Fruit fly (Drosophila melanogaster) whole organism, prepupa: Measurements from ENCODE around the gene CG11085.

Source experiments
- Blimp-1 ChIP-seq: fragments of 200-800 bp; sonication (Bioruptor generic); optimal IDR thresholded peaks from 3 replicates; lab custom pipeline; 2017; ENCODE audit warnings: missing biosample characterization, missing genetic modification characterization, mild to moderate bottlenecking, moderate library complexity, missing genetic modification reagents
- CG10631 ChIP-seq: fragments of 200-800 bp; sonication (Bioruptor generic); optimal IDR thresholded peaks from 2 replicates; lab custom pipeline; 2016; ENCODE audit warnings: missing biosample characterization, missing genetic modification characterization
- CG11762 ChIP-seq: fragments of 200-800 bp; sonication (Bioruptor generic); optimal IDR thresholded peaks from 3 replicates; lab custom pipeline; 2016; ENCODE audit warnings: missing biosample characterization, missing genetic modification characterization; ENCODE audit not compliant: insufficient read depth
- CG11902 ChIP-seq: fragments of 200-800 bp; sonication (Bioruptor generic); optimal IDR thresholded peaks from 3 replicates; lab custom pipeline; 2016; ENCODE audit warnings: missing biosample characterization, missing genetic modification characterization
- CG15336 ChIP-seq: fragments of 200-800 bp; sonication (Bioruptor generic); IDR thresholded peaks from 2 replicates; pipeline ENCODE4 v1.3.6; 2022; ENCODE audit warnings: missing biosample characterization, missing genetic modification characterization
- CG16779 ChIP-seq: fragments of 200-800 bp; sonication (Bioruptor generic); optimal IDR thresholded peaks from 3 replicates; lab custom pipeline; 2017; ENCODE audit warnings: missing biosample characterization, mild to moderate bottlenecking, missing genetic modification characterization
- CG3032 ChIP-seq: fragments of 200-800 bp; optimal IDR thresholded peaks from 2 replicates; lab custom pipeline; 2019; ENCODE audit warnings: missing biosample characterization, mild to moderate bottlenecking, missing genetic modification characterization, moderate library complexity
- CG31627 ChIP-seq: fragments of 200-800 bp; sonication (Bioruptor generic); optimal IDR thresholded peaks from 3 replicates; lab custom pipeline; 2016; ENCODE audit warnings: missing biosample characterization, missing genetic modification characterization
- CG32006 ChIP-seq: fragments of 200-800 bp; sonication (Bioruptor generic); optimal IDR thresholded peaks from 3 replicates; lab custom pipeline; 2017; ENCODE audit warnings: missing biosample characterization, mild to moderate bottlenecking, missing genetic modification characterization
- CG3919 ChIP-seq: fragments of 200-800 bp; sonication (Bioruptor generic); optimal IDR thresholded peaks from 3 replicates; lab custom pipeline; 2016; ENCODE audit warnings: missing biosample characterization, missing genetic modification characterization
- CG6792 ChIP-seq: fragments of 200-800 bp; sonication (Bioruptor generic); optimal IDR thresholded peaks from 3 replicates; lab custom pipeline; 2016; ENCODE audit warnings: missing biosample characterization, missing genetic modification characterization
- CG6808 ChIP-seq: fragments of 200-800 bp; sonication (Bioruptor generic); optimal IDR thresholded peaks from 3 replicates; lab custom pipeline; 2017; ENCODE audit warnings: missing biosample characterization, missing genetic modification characterization, mild to moderate bottlenecking, moderate library complexity, missing genetic modification reagents
- CG7368 ChIP-seq: fragments of 200-800 bp; sonication (Bioruptor generic); optimal IDR thresholded peaks from 3 replicates; lab custom pipeline; 2016; ENCODE audit warnings: missing biosample characterization, missing genetic modification characterization
- CG8119 ChIP-seq: fragments of 200-800 bp; sonication (Bioruptor generic); IDR thresholded peaks from 3 replicates; pipeline ENCODE4 v1.3.6; 2022; ENCODE audit warnings: missing biosample characterization, missing genetic modification characterization
- CG8319 ChIP-seq: fragments of 200-800 bp; sonication (Bioruptor generic); optimal IDR thresholded peaks from 3 replicates; lab custom pipeline; 2016; ENCODE audit warnings: missing biosample characterization, missing genetic modification characterization
- CG8632 ChIP-seq: fragments of 200-800 bp; sonication (Bioruptor generic); optimal IDR thresholded peaks from 3 replicates; lab custom pipeline; 2016; ENCODE audit warnings: missing biosample characterization, missing genetic modification characterization
- CG9139 ChIP-seq: fragments of 200-800 bp; sonication (Bioruptor generic); optimal IDR thresholded peaks from 3 replicates; lab custom pipeline; 2017; ENCODE audit warnings: missing biosample characterization, mild to moderate bottlenecking, missing genetic modification characterization
- Eip75B ChIP-seq: fragments of 200-800 bp; sonication (Bioruptor generic); optimal IDR thresholded peaks from 3 replicates; lab custom pipeline; 2016; ENCODE audit warnings: missing biosample characterization, missing genetic modification characterization
- Eip78C ChIP-seq: fragments of 200-800 bp; sonication (Bioruptor generic); peaks from one replicate; lab custom pipeline; 2016; ENCODE audit warnings: missing biosample characterization, missing genetic modification characterization
- Ets21C ChIP-seq: fragments of 200-800 bp; sonication (Bioruptor generic); optimal IDR thresholded peaks from 3 replicates; lab custom pipeline; 2016; ENCODE audit warnings: missing biosample characterization, missing genetic modification characterization
- Ets96B ChIP-seq: fragments of 200-800 bp; optimal IDR thresholded peaks from 2 replicates; lab custom pipeline; 2019; ENCODE audit warnings: missing biosample characterization, mild to moderate bottlenecking, missing genetic modification characterization, moderate library complexity
- Gug ChIP-seq: fragments of 200-800 bp; sonication (Bioruptor generic); IDR thresholded peaks from 2 replicates; pipeline ENCODE4 v1.3.6; 2022; ENCODE audit warnings: missing biosample characterization, missing genetic modification characterization
- Hr38 ChIP-seq: sonication (Bioruptor generic); optimal IDR thresholded peaks from 2 replicates; lab custom pipeline; 2016; ENCODE audit warnings: missing biosample characterization, missing genetic modification characterization
- Hr39 ChIP-seq: fragments of 200-800 bp; sonication (Bioruptor generic); optimal IDR thresholded peaks from 2 replicates; lab custom pipeline; 2016; ENCODE audit warnings: missing biosample characterization, missing genetic modification characterization
- Hr4 ChIP-seq: fragments of 200-800 bp; sonication (Bioruptor generic); optimal IDR thresholded peaks from 3 replicates; lab custom pipeline; 2016; ENCODE audit warnings: missing biosample characterization, missing genetic modification characterization
- Lpt ChIP-seq: fragments of 200-800 bp; sonication (Bioruptor generic); optimal IDR thresholded peaks from 3 replicates; lab custom pipeline; 2016; ENCODE audit warnings: missing biosample characterization, missing genetic modification characterization
- Met ChIP-seq: fragments of 200-800 bp; sonication (Bioruptor generic); optimal IDR thresholded peaks from 3 replicates; lab custom pipeline; 2016; ENCODE audit warnings: missing biosample characterization, missing genetic modification characterization
- OdsH ChIP-seq: fragments of 200-800 bp; sonication (Bioruptor generic); optimal IDR thresholded peaks from 3 replicates; lab custom pipeline; 2016; ENCODE audit warnings: missing biosample characterization, missing genetic modification characterization
- Smox ChIP-seq: fragments of 200-800 bp; sonication (Bioruptor generic); optimal IDR thresholded peaks from 3 replicates; lab custom pipeline; 2016; ENCODE audit warnings: missing biosample characterization, missing genetic modification characterization
- Sox14 ChIP-seq: fragments of 200-800 bp; sonication (Bioruptor generic); optimal IDR thresholded peaks from 3 replicates; lab custom pipeline; 2016; ENCODE audit warnings: missing biosample characterization, missing genetic modification characterization
- Sox15 ChIP-seq: fragments of 200-800 bp; sonication (Bioruptor generic); optimal IDR thresholded peaks from 3 replicates; lab custom pipeline; 2016; ENCODE audit warnings: missing biosample characterization, missing genetic modification characterization
- acj6 ChIP-seq: fragments of 200-800 bp; sonication (Bioruptor generic); optimal IDR thresholded peaks from 3 replicates; lab custom pipeline; 2016; ENCODE audit warnings: missing biosample characterization, missing genetic modification characterization
- cyc ChIP-seq: fragments of 200-800 bp; sonication (Bioruptor generic); optimal IDR thresholded peaks from 3 replicates; lab custom pipeline; 2016; ENCODE audit warnings: missing biosample characterization, missing genetic modification characterization
- dac ChIP-seq: fragments of 200-800 bp; sonication (Bioruptor generic); optimal IDR thresholded peaks from 2 replicates; lab custom pipeline; 2017; ENCODE audit warnings: missing biosample characterization, mild to moderate bottlenecking, missing genetic modification characterization
- dsx ChIP-seq: fragments of 200-800 bp; optimal IDR thresholded peaks from 3 replicates; lab custom pipeline; 2019; ENCODE audit warnings: missing biosample characterization, mild to moderate bottlenecking, missing genetic modification characterization, moderate library complexity; ENCODE audit not compliant: poor library complexity, severe bottlenecking
- eg ChIP-seq: fragments of 200-800 bp; sonication (Bioruptor generic); IDR thresholded peaks from 3 replicates; pipeline ENCODE4 v1.3.6; 2022; ENCODE audit warnings: missing biosample characterization, missing genetic modification characterization
- esn ChIP-seq: fragments of 200-800 bp; sonication (Bioruptor generic); optimal IDR thresholded peaks from 2 replicates; lab custom pipeline; 2016; ENCODE audit warnings: missing biosample characterization, mild to moderate bottlenecking, missing genetic modification characterization, moderate library complexity
- fd85E ChIP-seq: fragments of 200-800 bp; sonication (Bioruptor generic); optimal IDR thresholded peaks from 3 replicates; lab custom pipeline; 2016; ENCODE audit warnings: missing biosample characterization, missing genetic modification characterization
- fkh ChIP-seq: fragments of 200-800 bp; sonication (Bioruptor generic); optimal IDR thresholded peaks from 3 replicates; lab custom pipeline; 2017; ENCODE audit warnings: missing biosample characterization, mild to moderate bottlenecking, missing genetic modification characterization, moderate library complexity
- lz ChIP-seq: fragments of 200-800 bp; sonication (Bioruptor generic); optimal IDR thresholded peaks from 3 replicates; lab custom pipeline; 2016; ENCODE audit warnings: missing biosample characterization, missing genetic modification characterization
- net ChIP-seq: fragments of 200-800 bp; sonication (Bioruptor generic); optimal IDR thresholded peaks from 3 replicates; lab custom pipeline; 2016; ENCODE audit warnings: missing biosample characterization, missing genetic modification characterization
- pdm3 ChIP-seq: fragments of 200-800 bp; sonication (Bioruptor generic); optimal IDR thresholded peaks from 3 replicates; lab custom pipeline; 2016; ENCODE audit warnings: missing biosample characterization, missing genetic modification characterization
- salr ChIP-seq, 2 experiments: fragments of 200-800 bp; sonication (Bioruptor generic); optimal IDR thresholded peaks; 3 replicates each; lab custom pipeline; 2016 to 2018; ENCODE audit warnings: missing biosample characterization in 2 of 2, missing genetic modification characterization in 2 of 2, mild to moderate bottlenecking in 1 of 2
- spab ChIP-seq: fragments of 200-800 bp; sonication (Bioruptor generic); optimal IDR thresholded peaks from 2 replicates; lab custom pipeline; 2017; ENCODE audit warnings: missing biosample characterization, mild to moderate bottlenecking, missing genetic modification characterization, missing genetic modification reagents
- svp ChIP-seq: fragments of 200-800 bp; sonication (Bioruptor generic); peaks from one replicate; lab custom pipeline; 2016; ENCODE audit warnings: missing biosample characterization, missing genetic modification characterization
- topi ChIP-seq: fragments of 200-800 bp; sonication (Bioruptor generic); optimal IDR thresholded peaks from 3 replicates; lab custom pipeline; 2016; ENCODE audit warnings: missing biosample characterization, missing genetic modification characterization

CG11085 gene

dm6 chrX:12578701-12579372 is 37.3 kb upstream of the CG11085 start (continued):
- TF ChIP-seq Hr4 (GFP tag; lab: Kevin White, UChicago) (peak; percentile 68), Ets96B (tag; lab: Kevin White, UChicago) (peak; percentile 31), Ets21C (no peak), spab (GFP tag; lab: Kevin White, UChicago) (no peak), CG3919 (GFP tag; lab: Kevin White, UChicago) (peak; percentile 56), Hr38 (GFP tag; lab: Kevin White, UChicago) (no peak), net (peak; percentile 53), eg (GFP tag; lab: Robert Waterston, UW) (peak; percentile 63), topi (GFP tag; lab: Kevin White, UChicago) (peak; percentile 65), Eip75B (GFP tag; lab: Kevin White, UChicago) (peak; percentile 4), Blimp-1 (no peak), Lpt (GFP tag; lab: Kevin White, UChicago) (no peak), acj6 (GFP tag; lab: Kevin White, UChicago) (peak; percentile 34), CG8119 (GFP tag; lab: Robert Waterston, UW) (peak; percentile 68), CG9139 (GFP tag; lab: Kevin White, UChicago) (no peak)
- TF ChIP-seq, all 60 proteins: peak for 42

- peak; percentile 98 for TF ChIP-seq CG8319 (GFP tag; lab: Kevin White, UChicago)
- peak; percentile 99 for TF ChIP-seq lz (GFP tag; lab: Kevin White, UChicago)
- TF ChIP-seq CG3032 (tag; lab: Kevin White, UChicago) = peak; percentile 98
- TF ChIP-seq Hr4 (GFP tag; lab: Kevin White, UChicago) = peak; percentile 98
- peak; percentile 96 for TF ChIP-seq CG7368 (GFP tag; lab: Kevin White, UChicago)
- TF ChIP-seq salr (GFP tag; optimal IDR thresholded peaks at IDR 0.05; lab: Kevin White, UChicago) = peak; percentile 92 to 98
- peak; percentile 98 for TF ChIP-seq OdsH
- peak; percentile 93 for TF ChIP-seq Blimp-1
- TF ChIP-seq eg (GFP tag; lab: Robert Waterston, UW) = peak; percentile 97
- peak; percentile 51 for TF ChIP-seq Hr38 (GFP tag; lab: Kevin White, UChicago)
- peak; percentile 99 for TF ChIP-seq Smox
- peak; percentile 98 for TF ChIP-seq Sox15 (GFP tag; lab: Kevin White, UChicago)
- peak; percentile 97 for TF ChIP-seq CG6808
- peak; percentile 99 for TF ChIP-seq CG32006 (GFP tag; lab: Kevin White, UChicago)
- TF ChIP-seq topi (GFP tag; lab: Kevin White, UChicago) = peak; percentile 99
- peak; percentile 97 for TF ChIP-seq CG11902 (GFP tag; lab: Kevin White, UChicago)
- peak; percentile 98 for TF ChIP-seq net
- peak; percentile 98 for TF ChIP-seq CG8632 (GFP tag; lab: Kevin White, UChicago)
- peak; percentile 98 for TF ChIP-seq cyc
- peak; percentile 98 for TF ChIP-seq dac
- peak; percentile 98 for TF ChIP-seq CG8119 (GFP tag; lab: Robert Waterston, UW)
- peak; percentile 98 for TF ChIP-seq Eip75B (GFP tag; lab: Kevin White, UChicago)
- TF ChIP-seq fd85E (GFP tag; lab: Kevin White, UChicago) = peak; percentile 90
- TF ChIP-seq svp = peak; percentile 99
- peak; percentile 99 for TF ChIP-seq CG31627
- peak; percentile 98 for TF ChIP-seq CG15336 (GFP tag; lab: Robert Waterston, UW)
- TF ChIP-seq CG11762 (GFP tag; lab: Kevin White, UChicago) = peak; percentile 99
- TF ChIP-seq CG16779 = peak; percentile 94
- TF ChIP-seq CG6792 (GFP tag; lab: Kevin White, UChicago) = peak; percentile 98
- TF ChIP-seq fkh = peak; percentile 92
- TF ChIP-seq Eip78C = peak; percentile 100
- TF ChIP-seq Gug (GFP tag; lab: Robert Waterston, UW) = peak; percentile 96
- TF ChIP-seq spab (GFP tag; lab: Kevin White, UChicago) = peak; percentile 95
- peak; percentile 99 for TF ChIP-seq Met (GFP tag; lab: Kevin White, UChicago)
- TF ChIP-seq dsx = peak; percentile 92
- TF ChIP-seq Sox14 (GFP tag; lab: Kevin White, UChicago) = peak; percentile 99
- peak; percentile 99 for TF ChIP-seq esn (GFP tag; lab: Kevin White, UChicago)
- peak; percentile 98 for TF ChIP-seq Lpt (GFP tag; lab: Kevin White, UChicago)
- peak; percentile 98 for TF ChIP-seq CG10631 (GFP tag; lab: Kevin White, UChicago)
- TF ChIP-seq Hr39 (GFP tag; lab: Kevin White, UChicago) = peak; percentile 99
- TF ChIP-seq Ets21C = peak; percentile 98
- peak; percentile 98 for TF ChIP-seq acj6 (GFP tag; lab: Kevin White, UChicago)
- TF ChIP-seq pdm3 (GFP tag; lab: Kevin White, UChicago) = peak; percentile 99
These were observed 36.6 kb upstream of the CG11085 start for dm6 chrX:12579506-12579999.
